Fruit fly (Drosophila melanogaster) whole organism, embryonic: ENCODE data around the gene CG9664.

Experiments used
- Ada2b ChIP-seq: fragments of 200-800 bp; sonication (Bioruptor generic); IDR thresholded peaks from 2 replicates; pipeline ENCODE4 v1.3.6; 2022; ENCODE audit warnings: missing biosample characterization, missing genetic modification characterization
- CG1233 ChIP-seq: fragments of 200-800 bp; sonication (Bioruptor generic); optimal IDR thresholded peaks from 4 replicates; lab custom pipeline; 2018; ENCODE audit warnings: missing biosample characterization, mild to moderate bottlenecking, missing genetic modification characterization
- CG13424 ChIP-seq: fragments of 200-800 bp; sonication (Bioruptor generic); optimal IDR thresholded peaks from 2 replicates; lab custom pipeline; 2019; ENCODE audit warnings: missing biosample characterization, mild to moderate bottlenecking, missing genetic modification characterization, moderate library complexity
- CG13624 ChIP-seq: fragments of 200-800 bp; sonication (Bioruptor generic); optimal IDR thresholded peaks from 2 replicates; lab custom pipeline; 2016; ENCODE audit warnings: missing biosample characterization, missing genetic modification characterization
- CG13775 ChIP-seq: fragments of 200-800 bp; sonication (Bioruptor generic); optimal IDR thresholded peaks from 3 replicates; lab custom pipeline; 2017; ENCODE audit warnings: missing biosample characterization, mild to moderate bottlenecking, missing genetic modification characterization
- CG17328 ChIP-seq: fragments of 200-800 bp; sonication (Bioruptor generic); IDR thresholded peaks from 2 replicates; pipeline ENCODE4 v1.3.6; 2022; ENCODE audit warnings: missing biosample characterization, missing genetic modification characterization
- CG33557 ChIP-seq: fragments of 200-800 bp; sonication (Bioruptor generic); optimal IDR thresholded peaks from 2 replicates; lab custom pipeline; 2019; ENCODE audit warnings: missing biosample characterization, mild to moderate bottlenecking, missing genetic modification characterization, moderate library complexity
- CG3847 ChIP-seq: fragments of 200-800 bp; sonication (Bioruptor generic); IDR thresholded peaks from 2 replicates; pipeline ENCODE4 v1.3.6; 2022; ENCODE audit warnings: missing biosample characterization, missing genetic modification characterization
- CG43689 ChIP-seq: fragments of 200-800 bp; sonication (Bioruptor generic); IDR thresholded peaks from 2 replicates; pipeline ENCODE4 v1.3.6; 2022; ENCODE audit warnings: missing biosample characterization, missing genetic modification characterization
- CG6689 ChIP-seq: fragments of 200-800 bp; sonication (Bioruptor generic); IDR thresholded peaks from 2 replicates; pipeline ENCODE4 v1.3.6; 2022; ENCODE audit warnings: missing biosample characterization, missing genetic modification characterization
- CG7271 ChIP-seq: fragments of 200-800 bp; sonication (Bioruptor generic); optimal IDR thresholded peaks from 2 replicates; lab custom pipeline; 2018; ENCODE audit warnings: missing biosample characterization, mild to moderate bottlenecking, missing genetic modification characterization, moderate library complexity
- CG8944 ChIP-seq: fragments of 200-800 bp; sonication (Bioruptor generic); optimal IDR thresholded peaks from 3 replicates; lab custom pipeline; 2016; ENCODE audit warnings: missing biosample characterization, missing genetic modification characterization
- Dfd ChIP-seq, 2 experiments: fragments of >200 bp; optimal IDR thresholded peaks; 2 replicates each; lab custom pipeline; 2017; ENCODE audit warnings: missing biosample characterization in 2 of 2, missing genetic modification characterization in 2 of 2
- Drgx ChIP-seq: fragments of 200-800 bp; sonication (Bioruptor generic); IDR thresholded peaks from 2 replicates; pipeline ENCODE4 v1.3.6; 2022; ENCODE audit warnings: missing biosample characterization, missing genetic modification characterization
- ERR ChIP-seq: fragments of 200-800 bp; sonication (Bioruptor generic); optimal IDR thresholded peaks from 2 replicates; lab custom pipeline; 2016; ENCODE audit warnings: missing biosample characterization, missing genetic modification characterization
- Ets65A ChIP-seq: fragments of 200-800 bp; sonication (Bioruptor generic); peaks from one replicate; lab custom pipeline; 2016; ENCODE audit warnings: missing biosample characterization, missing genetic modification characterization
- Ets97D ChIP-seq: fragments of 200-800 bp; sonication (Bioruptor generic); optimal IDR thresholded peaks from 3 replicates; lab custom pipeline; 2016; ENCODE audit warnings: missing biosample characterization, missing genetic modification characterization
- HLH4C ChIP-seq: fragments of 200-800 bp; sonication (Bioruptor generic); IDR thresholded peaks from 3 replicates; pipeline ENCODE4 v1.3.6; 2022; ENCODE audit warnings: missing biosample characterization, missing genetic modification characterization; ENCODE audit not compliant: partially characterized antibody
- Hr78 ChIP-seq, 2 experiments: fragments of 200-800 bp in 1 of 2; fragments of >200 bp in 1 of 2; sonication (Bioruptor generic) in 1 of 2; optimal IDR thresholded peaks; 2 replicates each; lab custom pipeline; 2017 to 2019; ENCODE audit warnings: missing biosample characterization in 2 of 2, missing genetic modification characterization in 2 of 2, mild to moderate bottlenecking in 1 of 2, moderate library complexity in 1 of 2
- Lhr ChIP-seq: fragments of 200-800 bp; sonication (Bioruptor generic); optimal IDR thresholded peaks from 3 replicates; lab custom pipeline; 2017; ENCODE audit warnings: mild to moderate bottlenecking, missing biosample characterization, missing genetic modification reagents, missing genetic modification characterization
- Myb ChIP-seq: fragments of 200-800 bp; sonication (Bioruptor generic); optimal IDR thresholded peaks from 2 replicates; lab custom pipeline; 2016; ENCODE audit warnings: missing biosample characterization, missing genetic modification characterization
- Sin3A ChIP-seq: fragments of >200 bp; optimal IDR thresholded peaks from 2 replicates; lab custom pipeline; 2018
- br ChIP-seq: fragments of >200 bp; optimal IDR thresholded peaks from 2 replicates; lab custom pipeline; 2017
- chinmo ChIP-seq: fragments of 200-800 bp; sonication (Bioruptor generic); IDR thresholded peaks from 4 replicates; pipeline ENCODE4 v1.3.6; 2022; ENCODE audit warnings: missing biosample characterization, missing genetic modification characterization; ENCODE audit not compliant: partially characterized antibody
- croc ChIP-seq: fragments of 200-800 bp; sonication (Bioruptor generic); conservative IDR thresholded peaks from 3 replicates; pipeline ENCODE4 v1.3.6; 2022; ENCODE audit warnings: missing biosample characterization, missing genetic modification characterization
- danr ChIP-seq: fragments of 200-800 bp; sonication (Bioruptor generic); IDR thresholded peaks from 2 replicates; pipeline ENCODE4 v1.3.6; 2022; ENCODE audit warnings: missing biosample characterization, missing genetic modification characterization
- dimm ChIP-seq: fragments of 200-800 bp; sonication (Bioruptor generic); IDR thresholded peaks from 2 replicates; pipeline ENCODE4 v1.3.6; 2022; ENCODE audit warnings: missing biosample characterization, missing genetic modification characterization
- dmrt11E ChIP-seq: fragments of 200-800 bp; sonication (Bioruptor generic); optimal IDR thresholded peaks from 3 replicates; lab custom pipeline; 2018; ENCODE audit warnings: missing biosample characterization, mild to moderate bottlenecking, missing genetic modification characterization, moderate library complexity
- en ChIP-seq: fragments of 200-800 bp; sonication (Bioruptor generic); optimal IDR thresholded peaks from 2 replicates; lab custom pipeline; 2016; ENCODE audit warnings: missing biosample characterization, missing genetic modification characterization
- fd96Cb ChIP-seq: fragments of 200-800 bp; sonication (Bioruptor generic); optimal IDR thresholded peaks from 2 replicates; lab custom pipeline; 2018; ENCODE audit warnings: missing biosample characterization, mild to moderate bottlenecking, missing genetic modification characterization, moderate library complexity
- gcm2 ChIP-seq: fragments of 200-800 bp; sonication (Bioruptor generic); optimal IDR thresholded peaks from 2 replicates; lab custom pipeline; 2016; ENCODE audit warnings: missing biosample characterization, missing genetic modification characterization
- gro ChIP-seq: fragments of 200-800 bp; sonication (Bioruptor generic); optimal IDR thresholded peaks from 2 replicates; lab custom pipeline; 2016; ENCODE audit warnings: missing biosample characterization, missing genetic modification characterization
- gsb-n ChIP-seq: fragments of 200-800 bp; sonication (Bioruptor generic); optimal IDR thresholded peaks from 3 replicates; lab custom pipeline; 2018; ENCODE audit warnings: missing biosample characterization, mild to moderate bottlenecking, missing genetic modification characterization
- hth ChIP-seq: fragments of >200 bp; optimal IDR thresholded peaks from 2 replicates; lab custom pipeline; 2017; ENCODE audit warnings: inconsistent platforms
- insv ChIP-seq, 2 experiments: fragments of 200-800 bp; sonication (Bioruptor generic); optimal IDR thresholded peaks; 3 replicates each; lab custom pipeline; 2016 to 2018; ENCODE audit warnings: missing biosample characterization in 2 of 2, missing genetic modification characterization in 2 of 2
- jumu ChIP-seq: fragments of 200-800 bp; sonication (Bioruptor generic); optimal IDR thresholded peaks from 3 replicates; lab custom pipeline; 2016; ENCODE audit warnings: missing biosample characterization, missing genetic modification characterization
- kah ChIP-seq: fragments of 200-800 bp; sonication (Bioruptor generic); optimal IDR thresholded peaks from 2 replicates; lab custom pipeline; 2018; ENCODE audit warnings: missing biosample characterization, mild to moderate bottlenecking, missing genetic modification characterization
- lmd ChIP-seq: fragments of 200-800 bp; sonication (Bioruptor generic); IDR thresholded peaks from 2 replicates; pipeline ENCODE4 v1.3.6; 2022; ENCODE audit warnings: missing biosample characterization, missing genetic modification characterization
- peb ChIP-seq: fragments of 200-800 bp; sonication (Bioruptor generic); IDR thresholded peaks from 2 replicates; pipeline ENCODE4 v1.3.6; 2022; ENCODE audit warnings: missing biosample characterization, missing genetic modification characterization
- pfk ChIP-seq: fragments of 200-800 bp; sonication (Bioruptor generic); optimal IDR thresholded peaks from 2 replicates; lab custom pipeline; 2018; ENCODE audit warnings: missing biosample characterization, mild to moderate bottlenecking, missing genetic modification characterization, moderate library complexity
- pho ChIP-seq: fragments of 200-800 bp; sonication (Bioruptor generic); optimal IDR thresholded peaks from 2 replicates; lab custom pipeline; 2016; ENCODE audit warnings: missing biosample characterization, missing genetic modification characterization
- ranshi ChIP-seq: fragments of 200-800 bp; sonication (Bioruptor generic); IDR thresholded peaks from 2 replicates; pipeline ENCODE4 v1.3.6; 2022; ENCODE audit warnings: missing biosample characterization, missing genetic modification characterization
- rib ChIP-seq: fragments of 200-800 bp; sonication (Bioruptor generic); IDR thresholded peaks from 2 replicates; pipeline ENCODE4 v1.3.6; 2022; ENCODE audit warnings: missing biosample characterization, missing genetic modification characterization
- salm ChIP-seq: fragments of 200-800 bp; sonication (Bioruptor generic); optimal IDR thresholded peaks from 2 replicates; lab custom pipeline; 2018; ENCODE audit warnings: missing biosample characterization, mild to moderate bottlenecking, missing genetic modification characterization
- sens-2 ChIP-seq: fragments of 200-800 bp; sonication (Bioruptor generic); IDR thresholded peaks from 2 replicates; pipeline ENCODE4 v1.3.6; 2022; ENCODE audit warnings: missing biosample characterization, missing genetic modification characterization
- shn ChIP-seq: fragments of 200-800 bp; sonication (Bioruptor generic); optimal IDR thresholded peaks from 3 replicates; lab custom pipeline; 2016; ENCODE audit warnings: missing biosample characterization, missing genetic modification characterization
- slou ChIP-seq: fragments of 200-800 bp; sonication (Bioruptor generic); optimal IDR thresholded peaks from 3 replicates; lab custom pipeline; 2016; ENCODE audit warnings: missing biosample characterization, missing genetic modification characterization
- stc ChIP-seq: fragments of 200-800 bp; sonication (Bioruptor generic); IDR thresholded peaks from 2 replicates; pipeline ENCODE4 v1.3.6; 2022; ENCODE audit warnings: missing biosample characterization, missing genetic modification characterization
- tna ChIP-seq: fragments of 200-800 bp; sonication (Bioruptor generic); IDR thresholded peaks from 2 replicates; pipeline ENCODE4 v1.3.6; 2022; ENCODE audit warnings: missing biosample characterization, missing genetic modification characterization; ENCODE audit not compliant: partially characterized antibody
- vvl ChIP-seq: fragments of 200-800 bp; sonication (Bioruptor generic); IDR thresholded peaks from 2 replicates; pipeline ENCODE4 v1.3.6; 2022; ENCODE audit warnings: missing biosample characterization, missing genetic modification characterization
- zen2 ChIP-seq: fragments of 200-800 bp; sonication (Bioruptor generic); IDR thresholded peaks from 3 replicates; pipeline ENCODE4 v1.3.6; 2022; ENCODE audit warnings: missing biosample characterization, missing genetic modification characterization; ENCODE audit not compliant: partially characterized antibody

Gene CG9664

dm6 chr2L:3301755-3302499, 7.4 kb upstream of the CG9664 start (continued):
- TF ChIP-seq dmrt11E (tag; lab: Kevin White, UChicago) (peak; percentile 99), stc (GFP tag; lab: Robert Waterston, UW) (peak; percentile 98), CG6689 (GFP tag; lab: Robert Waterston, UW) (peak; percentile 99), Sin3A (lab: Kevin White, UChicago) (no peak), zen2 (GFP tag; lab: Robert Waterston, UW) (no peak), tna (GFP tag; lab: Robert Waterston, UW) (no peak; the same call in 1 of the 2 replicates), chinmo (GFP tag; lab: Robert Waterston, UW) (peak; percentile 65; the same call in 1 of the 4 replicates), CG7271 (tag; lab: Kevin White, UChicago) (peak; percentile 97), rib (GFP tag; lab: Robert Waterston, UW) (peak; percentile 100), ERR (GFP tag; lab: Kevin White, UChicago) (peak; percentile 99), fd96Cb (tag; lab: Kevin White, UChicago) (peak; percentile 100), CG13775 (GFP tag; lab: Kevin White, UChicago) (peak; percentile 99), slou (peak; percentile 99), gsb-n (tag; lab: Kevin White, UChicago) (peak; percentile 99), Myb (peak; percentile 97), pfk (peak; percentile 87), br (no peak), Drgx (GFP tag; lab: Robert Waterston, UW) (peak; percentile 99), CG13424 (tag; lab: Kevin White, UChicago) (peak; percentile 100), Dfd (GFP tag; optimal IDR thresholded peaks at IDR 0.05; lab: Kevin White, UChicago) (peak in 1 of 2 experiments; percentile 75), Ets97D (peak; percentile 97), danr (GFP tag; lab: Robert Waterston, UW) (peak; percentile 98), shn (GFP tag; lab: Kevin White, UChicago) (peak; percentile 99), lmd (GFP tag; lab: Robert Waterston, UW) (peak; percentile 100), CG33557 (GFP tag; lab: Kevin White, UChicago) (peak; percentile 100), insv (GFP tag; optimal IDR thresholded peaks at IDR 0.05; lab: Kevin White, UChicago) (peak; percentile 82 to 90), dimm (GFP tag; lab: Robert Waterston, UW) (peak; percentile 97), gcm2 (GFP tag; lab: Kevin White, UChicago) (peak; percentile 100), Ada2b (GFP tag; lab: Robert Waterston, UW) (peak; percentile 99), gro (peak; percentile 100), hth (lab: Kevin White, UChicago) (no peak), HLH4C (GFP tag; lab: Robert Waterston, UW) (0 out of 3 replicates have a peak, but pooled peaks have one; percentile 33), jumu (peak; percentile 100), CG13624 (peak; percentile 100), kah (peak; percentile 98), CG43689 (peak; percentile 96), pho (peak; percentile 100), vvl (peak; percentile 100), Ets65A (GFP tag; lab: Kevin White, UChicago) (peak; percentile 100), CG8944 (GFP tag; lab: Kevin White, UChicago) (peak; percentile 100), Hr78 (GFP tag; optimal IDR thresholded peaks at IDR 0.05; lab: Kevin White, UChicago) (peak in 1 of 2 experiments; percentile 94), sens-2 (peak; percentile 98), en (GFP tag; lab: Kevin White, UChicago) (peak; percentile 99), CG1233 (GFP tag; lab: Kevin White, UChicago) (peak; percentile 100), salm (peak; percentile 99), peb (GFP tag; lab: Robert Waterston, UW) (peak; percentile 98), Lhr (GFP tag; lab: Kevin White, UChicago) (peak; percentile 99), CG17328 (GFP tag; lab: Robert Waterston, UW) (peak; percentile 99), croc (GFP tag; lab: Robert Waterston, UW) (peak; percentile 99), CG3847 (GFP tag; lab: Robert Waterston, UW) (peak; percentile 100), ranshi (GFP tag; lab: Robert Waterston, UW) (peak; percentile 99)
